Worm (Caenorhabditis elegans) whole organism, young adult: ENCODE results near the gene sucl-2.

Experiments used
- B0035.1 ChIP-seq: sonication (generic microtip); optimal IDR thresholded peaks from 2 replicates; lab custom pipeline; 2016; ENCODE audit warnings: missing genetic modification characterization, mild to moderate bottlenecking, missing compliant biosample characterization, missing genotype, missing genetic modification reagents
- B0336.3 ChIP-seq: fragments of 200-800 bp; sonication (Bioruptor generic); IDR thresholded peaks from 2 replicates; pipeline ENCODE4 v1.3.6; 2022; ENCODE audit warnings: missing genetic modification characterization, missing compliant biosample characterization
- F10E7.11 ChIP-seq: sonication (generic microtip); optimal IDR thresholded peaks from 2 replicates; lab custom pipeline; 2017; ENCODE audit warnings: mild to moderate bottlenecking, missing genetic modification characterization, moderate library complexity, missing compliant biosample characterization
- F23B12.7 ChIP-seq: sonication (generic microtip); optimal IDR thresholded peaks from 2 replicates; lab custom pipeline; 2017; ENCODE audit warnings: missing genetic modification characterization, mild to moderate bottlenecking, missing compliant biosample characterization, antibody characterized with exemption, moderate library complexity; ENCODE audit not compliant: insufficient read depth
- F37B4.10 ChIP-seq: fragments of 200-800 bp; sonication (Bioruptor generic); IDR thresholded peaks from 2 replicates; pipeline ENCODE4 v1.3.6; 2022; ENCODE audit warnings: missing genetic modification characterization, missing compliant biosample characterization
- F49E8.2 ChIP-seq: sonication (generic microtip); optimal IDR thresholded peaks from 3 replicates; lab custom pipeline; 2017; ENCODE audit warnings: missing genetic modification characterization, mild to moderate bottlenecking, missing compliant biosample characterization, antibody characterized with exemption, moderate library complexity; ENCODE audit not compliant: insufficient read depth
- F57A8.1 ChIP-seq: fragments of 200-800 bp; sonication (Bioruptor generic); optimal IDR thresholded peaks from 2 replicates; lab custom pipeline; 2018; ENCODE audit warnings: mild to moderate bottlenecking, missing genetic modification characterization, moderate library complexity, missing compliant biosample characterization
- Y53G8AR.9 ChIP-seq: fragments of 200-800 bp; sonication (Bioruptor generic); conservative IDR thresholded peaks from 2 replicates; pipeline ENCODE4 v1.3.6; 2022; ENCODE audit warnings: missing genetic modification reagents, missing genetic modification characterization, missing compliant biosample characterization
- ZK185.1 ChIP-seq: sonication (generic microtip); optimal IDR thresholded peaks from 2 replicates; lab custom pipeline; 2016; ENCODE audit warnings: mild to moderate bottlenecking, missing genetic modification characterization, missing compliant biosample characterization; ENCODE audit not compliant: poor library complexity, severe bottlenecking
- attf-3 ChIP-seq: fragments of 200-800 bp; sonication (Bioruptor generic); conservative IDR thresholded peaks from 2 replicates; pipeline ENCODE4 v1.3.6; 2022; ENCODE audit warnings: missing genetic modification reagents, missing genetic modification characterization, missing compliant biosample characterization
- attf-5 ChIP-seq: fragments of 200-800 bp; sonication (Bioruptor generic); optimal IDR thresholded peaks from 2 replicates; lab custom pipeline; 2018; ENCODE audit warnings: mild to moderate bottlenecking, missing genetic modification characterization, missing compliant biosample characterization
- chd-7 ChIP-seq: sonication (generic microtip); optimal IDR thresholded peaks from 2 replicates; lab custom pipeline; 2016; ENCODE audit warnings: mild to moderate bottlenecking, missing genetic modification characterization, moderate library complexity, missing compliant biosample characterization
- die-1 ChIP-seq: sonication (generic microtip); optimal IDR thresholded peaks from 2 replicates; lab custom pipeline; 2016; ENCODE audit warnings: missing genotype, mild to moderate bottlenecking, missing genetic modification characterization, missing compliant biosample characterization
- dox-1 ChIP-seq: fragments of 200-800 bp; sonication (Bioruptor generic); IDR thresholded peaks from 2 replicates; pipeline ENCODE4 v1.3.6; 2022; ENCODE audit warnings: missing genetic modification reagents, missing genetic modification characterization, missing compliant biosample characterization
- dpff-1 ChIP-seq: sonication (generic microtip); optimal IDR thresholded peaks from 2 replicates; lab custom pipeline; 2017; ENCODE audit warnings: mild to moderate bottlenecking, missing genetic modification characterization, missing compliant biosample characterization
- efl-1 ChIP-seq: fragments of 150-350 bp; optimal IDR thresholded peaks from 2 replicates; lab custom pipeline; 2014; ENCODE audit warnings: missing biosample characterization, missing genetic modification reagents, missing genetic modification characterization
- egl-44 ChIP-seq: fragments of 200-800 bp; sonication (Bioruptor generic); IDR thresholded peaks from 2 replicates; pipeline ENCODE4 v1.3.6; 2022; ENCODE audit warnings: missing genetic modification reagents, missing genetic modification characterization, missing compliant biosample characterization
- fkh-3 ChIP-seq: sonication (generic microtip); optimal IDR thresholded peaks from 2 replicates; lab custom pipeline; 2016; ENCODE audit warnings: mild to moderate bottlenecking, missing genetic modification characterization, missing compliant biosample characterization
- lag-1 ChIP-seq: fragments of 200-800 bp; sonication (Bioruptor generic); IDR thresholded peaks from 2 replicates; pipeline ENCODE4 v1.3.6; 2022; ENCODE audit warnings: missing genetic modification reagents, missing genetic modification characterization, missing compliant biosample characterization
- lin-26 ChIP-seq: fragments of 200-800 bp; sonication (Bioruptor generic); IDR thresholded peaks from 2 replicates; pipeline ENCODE4 v1.3.6; 2022; ENCODE audit warnings: missing genetic modification reagents, missing genetic modification characterization, missing compliant biosample characterization
- lin-35 ChIP-seq, 3 experiments: fragments of 150-350 bp in 2 of 3; sonication (generic microtip) in 1 of 3; optimal IDR thresholded peaks; 2 replicates each; lab custom pipeline; 2014 to 2018; ENCODE audit warnings: missing biosample characterization in 3 of 3, missing genetic modification characterization in 3 of 3, missing genetic modification reagents in 3 of 3
- lin-40 ChIP-seq: sonication (generic microtip); optimal IDR thresholded peaks from 2 replicates; lab custom pipeline; 2016; ENCODE audit warnings: missing genetic modification characterization, mild to moderate bottlenecking, missing compliant biosample characterization, missing genotype, missing genetic modification reagents
- lin-54 ChIP-seq: fragments of 200-800 bp; sonication (Bioruptor generic); optimal IDR thresholded peaks from 2 replicates; lab custom pipeline; 2018; ENCODE audit warnings: mild to moderate bottlenecking, missing genetic modification characterization, missing compliant biosample characterization
- lsl-1 ChIP-seq: fragments of 200-800 bp; sonication (Bioruptor generic); optimal IDR thresholded peaks from 2 replicates; lab custom pipeline; 2018; ENCODE audit warnings: mild to moderate bottlenecking, missing genetic modification characterization, moderate library complexity, missing compliant biosample characterization
- madf-8 ChIP-seq: fragments of 200-800 bp; sonication (Bioruptor generic); conservative IDR thresholded peaks from 2 replicates; pipeline ENCODE4 v1.3.6; 2022; ENCODE audit warnings: missing genetic modification reagents, missing genetic modification characterization, missing compliant biosample characterization
- mcd-1 ChIP-seq: fragments of 200-800 bp; sonication (Bioruptor generic); IDR thresholded peaks from 2 replicates; pipeline ENCODE4 v1.3.6; 2022; ENCODE audit warnings: missing genetic modification reagents, missing genetic modification characterization, missing compliant biosample characterization
- mel-28 ChIP-seq: sonication (generic microtip); optimal IDR thresholded peaks from 2 replicates; lab custom pipeline; 2016; ENCODE audit warnings: borderline replicate concordance, mild to moderate bottlenecking, missing genetic modification characterization, missing compliant biosample characterization
- nfyb-1 ChIP-seq: fragments of 200-800 bp; sonication (Bioruptor generic); IDR thresholded peaks from 2 replicates; pipeline ENCODE4 v1.3.6; 2022; ENCODE audit warnings: missing genetic modification reagents, missing genetic modification characterization, missing compliant biosample characterization
- nhr-80 ChIP-seq: sonication (generic microtip); optimal IDR thresholded peaks from 2 replicates; lab custom pipeline; 2016; ENCODE audit warnings: missing genetic modification characterization, missing compliant biosample characterization
- nhr-90 ChIP-seq: sonication (generic microtip); optimal IDR thresholded peaks from 2 replicates; lab custom pipeline; 2016; ENCODE audit warnings: missing genotype, mild to moderate bottlenecking, missing genetic modification characterization, missing compliant biosample characterization
- pbrm-1 ChIP-seq: fragments of 200-800 bp; sonication (Bioruptor generic); IDR thresholded peaks from 2 replicates; pipeline ENCODE4 v1.3.6; 2022; ENCODE audit warnings: missing genetic modification reagents, missing genetic modification characterization, missing compliant biosample characterization
- repo-1 ChIP-seq: sonication (generic microtip); optimal IDR thresholded peaks from 2 replicates; lab custom pipeline; 2017; ENCODE audit warnings: mild to moderate bottlenecking, missing genetic modification characterization, missing compliant biosample characterization
- sea-2 ChIP-seq: fragments of 200-800 bp; sonication (Bioruptor generic); IDR thresholded peaks from 2 replicates; pipeline ENCODE4 v1.3.6; 2022; ENCODE audit warnings: missing genetic modification characterization, missing compliant biosample characterization
- snpc-3.4 ChIP-seq: sonication (generic microtip); optimal IDR thresholded peaks from 2 replicates; lab custom pipeline; 2017; ENCODE audit warnings: missing genetic modification characterization, mild to moderate bottlenecking, missing compliant biosample characterization, antibody characterized with exemption, moderate library complexity, missing genotype, missing genetic modification reagents
- tbp1 ChIP-seq: fragments of 200-800 bp; sonication (Bioruptor generic); optimal IDR thresholded peaks from 2 replicates; lab custom pipeline; 2018; ENCODE audit warnings: mild to moderate bottlenecking, missing genetic modification characterization, missing compliant biosample characterization
- tbx-9 ChIP-seq: sonication (generic microtip); optimal IDR thresholded peaks from 2 replicates; lab custom pipeline; 2016; ENCODE audit warnings: borderline replicate concordance, missing genetic modification characterization, inconsistent platforms, missing compliant biosample characterization
- ztf-26 ChIP-seq: sonication (generic microtip); optimal IDR thresholded peaks from 2 replicates; lab custom pipeline; 2017; ENCODE audit warnings: missing genetic modification characterization, missing compliant biosample characterization
- ztf-28 ChIP-seq: fragments of 200-800 bp; sonication (Bioruptor generic); IDR thresholded peaks from 2 replicates; pipeline ENCODE4 v1.3.6; 2022; ENCODE audit warnings: missing genetic modification reagents, missing genetic modification characterization, missing compliant biosample characterization

The sucl-2 gene

DNA sequence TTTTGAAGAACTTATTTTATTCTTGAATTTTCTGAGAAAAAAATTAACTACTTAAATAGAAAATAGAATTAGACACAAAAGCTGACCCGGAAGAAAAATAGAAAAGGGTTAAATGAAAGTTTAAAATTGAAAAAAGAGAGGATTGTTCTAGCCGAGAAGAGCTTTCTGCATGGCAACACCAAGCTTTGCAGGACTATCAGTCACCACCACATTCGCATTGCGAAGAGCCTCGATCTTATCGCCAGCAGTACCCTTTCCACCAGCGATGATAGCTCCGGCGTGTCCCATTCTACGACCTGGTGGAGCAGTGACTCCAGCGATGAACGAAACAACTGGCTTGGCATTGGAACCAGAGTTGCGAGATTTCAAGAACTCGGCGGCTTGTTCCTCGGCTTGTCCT, 1.1 kb downstream of the sucl-2 start (continued):
- 0 out of 2 replicates have a peak, but pooled peaks have one; percentile 36 for TF ChIP-seq mcd-1 (GFP tag; lab: Robert Waterston, UW)
- 0 out of 2 replicates have a peak, but pooled peaks have one; percentile 57 for TF ChIP-seq ztf-28 (GFP tag; lab: Robert Waterston, UW)
- TF ChIP-seq dox-1 (GFP tag; lab: Robert Waterston, UW), result 0 out of 2 replicates have a peak, but pooled peaks have one; percentile 27
- TF ChIP-seq tbp1 (GFP tag; lab: Kevin White, UChicago), result no peak
- TF ChIP-seq die-1, result no peak
- TF ChIP-seq F10E7.11 (tag; lab: Kevin White, UChicago), result peak; percentile 20
- TF ChIP-seq egl-44 (GFP tag; lab: Robert Waterston, UW), result no peak

DNA sequence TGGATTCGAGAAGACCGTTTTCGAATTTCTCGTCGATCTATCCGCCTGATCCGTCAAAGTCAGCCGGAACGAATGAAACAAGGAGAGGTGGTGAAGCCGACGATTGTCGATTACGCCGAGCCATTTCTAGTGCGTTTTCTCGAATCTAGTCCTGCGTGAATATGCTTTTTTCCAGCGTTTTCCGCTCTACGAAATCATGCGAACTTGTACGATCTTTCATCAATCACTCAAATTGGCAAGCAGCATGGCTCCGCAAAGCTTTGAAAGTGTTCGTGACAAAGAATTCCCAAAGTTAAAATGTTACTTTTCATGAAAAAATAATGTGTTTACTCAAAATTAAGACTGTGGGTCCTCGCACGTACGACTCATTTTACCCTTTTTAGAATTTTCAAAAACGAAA, 4.3 kb downstream of the sucl-2 start:
- TF ChIP-seq lag-1 (0 out of 2 replicates have a peak, but pooled peaks have one; percentile 40), madf-8 (GFP tag; lab: Robert Waterston, UW) (no peak)

DNA sequence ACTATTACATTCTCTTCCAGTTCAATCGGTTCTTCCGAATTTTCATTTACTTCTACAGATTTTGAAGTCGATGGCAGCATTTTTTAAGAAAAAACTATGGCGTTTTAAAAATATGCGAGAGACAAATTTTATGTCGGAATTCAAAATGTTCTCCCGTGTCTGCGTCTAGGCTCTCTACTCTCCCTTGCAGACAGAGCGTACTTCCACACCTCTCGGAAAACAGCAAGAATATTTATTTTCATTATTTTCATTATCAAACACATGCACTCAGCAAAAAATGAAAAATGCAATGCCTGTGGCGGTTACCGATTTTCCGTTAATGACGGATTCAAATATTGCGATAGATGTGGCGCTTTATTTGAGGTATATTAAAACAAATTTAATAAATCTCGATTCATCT, 5.7 kb downstream of the sucl-2 start, which contains the start of the genes ztf-18 and F23H11.2:
TSS of gene ztf-18 (minus strand) at position 188 of the 400 bp plus-strand sequence.
TSS of gene F23H11.2 (plus strand) at position 223 of the 400 bp plus-strand sequence.
- TF ChIP-seq F37B4.10 (no peak), mel-28 (tag; lab: Kevin White, UChicago) (no peak), fkh-3 (tag; lab: Kevin White, UChicago) (no peak), lag-1 (no peak), F23B12.7 (tag; lab: Kevin White, UChicago) (no peak), repo-1 (tag; lab: Kevin White, UChicago) (no peak), dpff-1 (tag; lab: Kevin White, UChicago) (no peak), die-1 (no peak)

DNA sequence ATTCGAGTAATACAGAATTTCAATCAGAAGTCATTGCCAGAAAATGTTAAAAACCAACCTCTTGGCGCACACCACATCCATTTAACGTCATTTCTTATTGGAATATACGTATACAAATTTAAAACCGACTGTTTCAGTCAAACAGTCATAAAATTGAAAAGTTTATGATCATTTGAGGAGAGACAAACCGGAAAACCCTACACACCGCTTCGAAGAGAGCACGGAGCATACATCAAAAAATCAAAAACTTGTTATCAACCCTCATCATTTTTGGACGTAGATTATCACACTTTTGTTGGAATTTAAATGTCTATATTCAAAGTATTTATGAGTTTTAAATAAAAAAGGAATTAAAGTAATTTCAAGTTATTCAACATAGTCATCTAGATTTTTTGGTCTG, 10.2 kb downstream of the sucl-2 start, which contains the start of gene T24C4.10:
TSS of gene T24C4.10 (minus strand) at position 230 of the 400 bp plus-strand sequence.
- TF ChIP-seq ZK185.1 (tag; lab: Kevin White, UChicago), result no peak
- TF ChIP-seq snpc-3.4 (tag; lab: Kevin White, UChicago), result peak; percentile 27
- peak; percentile 76 for TF ChIP-seq nhr-80 (tag; lab: Kevin White, UChicago)
- TF ChIP-seq sea-2 (GFP tag; lab: Robert Waterston, UW), result no peak

DNA sequence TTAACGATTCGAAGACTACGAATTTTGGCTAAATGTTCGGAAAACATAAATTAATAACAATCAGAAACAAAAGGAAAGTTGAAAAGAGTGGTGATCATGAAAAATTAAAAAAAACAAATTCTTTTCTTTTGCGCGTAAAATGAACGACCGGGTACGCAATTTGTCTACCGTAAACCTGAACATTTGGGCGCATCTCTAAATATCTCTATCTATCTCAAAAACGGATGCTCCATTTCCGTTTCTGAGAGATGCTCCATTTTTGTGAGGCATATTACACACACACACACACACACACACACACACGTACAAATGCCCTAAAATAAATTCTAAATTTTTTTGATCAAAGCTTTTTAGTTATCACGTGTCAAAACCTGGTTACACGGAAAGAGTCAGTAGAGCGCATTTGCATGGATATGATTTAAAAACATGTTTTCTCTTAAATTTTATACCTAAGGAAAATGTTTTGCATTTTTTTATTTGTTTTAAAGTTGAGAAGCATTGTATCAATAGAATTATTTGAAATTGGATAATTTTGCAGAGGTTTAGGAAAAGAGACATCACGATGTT, 12.1 kb downstream of the sucl-2 start:
- TF ChIP-seq lin-26 (GFP tag; lab: Robert Waterston, UW) (no peak), B0035.1 (tag; lab: Kevin White, UChicago) (no peak), attf-5 (GFP tag; lab: Kevin White, UChicago) (peak; percentile 30), lsl-1 (GFP tag; lab: Kevin White, UChicago) (peak; percentile 64), efl-1 (GFP tag; lab: Kevin White, UChicago) (peak; percentile 10)

DNA sequence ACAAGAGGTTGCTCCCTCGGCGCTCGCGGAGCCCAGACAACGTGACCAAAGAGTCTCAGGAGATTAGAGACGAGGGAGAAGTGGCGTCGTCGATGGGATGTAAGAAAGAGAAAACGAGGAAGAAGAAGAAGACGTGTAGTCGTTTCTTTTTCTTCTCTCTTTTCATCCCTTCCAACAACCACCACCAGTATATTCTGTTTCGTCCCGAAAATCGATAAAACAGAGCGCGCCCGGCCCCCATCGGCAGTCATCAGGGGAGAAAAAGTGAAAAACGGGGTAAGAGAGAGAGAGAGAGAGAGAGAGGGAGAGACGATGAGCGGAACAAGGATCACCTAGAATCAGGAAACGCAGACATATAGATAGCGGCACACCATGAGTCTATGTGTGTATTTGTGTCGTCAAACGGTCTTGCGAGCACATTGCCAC, 13.3 kb downstream of the sucl-2 start:
- peak; percentile 41; the same call in 1 of the 2 replicates for TF ChIP-seq pbrm-1 (GFP tag; lab: Robert Waterston, UW)
- TF ChIP-seq mel-28 (tag; lab: Kevin White, UChicago), result no peak
- TF ChIP-seq lin-40 (tag; lab: Kevin White, UChicago), result peak; percentile 76
- 0 out of 2 replicates have a peak, but pooled peaks have one; percentile 26 for TF ChIP-seq attf-3 (GFP tag; lab: Robert Waterston, UW)
- peak; percentile 59; the same call in 1 of the 2 replicates for TF ChIP-seq dox-1 (GFP tag; lab: Robert Waterston, UW)
- TF ChIP-seq chd-7, result peak; percentile 45
- no peak for TF ChIP-seq F49E8.2
- 0 out of 2 replicates have a peak, but pooled peaks have one; percentile 53 for TF ChIP-seq nfyb-1 (GFP tag; lab: Robert Waterston, UW)
- peak; percentile 9 for TF ChIP-seq nhr-90 (tag; lab: Kevin White, UChicago)
- peak; percentile 38; the same call in 1 of the 2 replicates for TF ChIP-seq B0336.3 (GFP tag; lab: Robert Waterston, UW)
- TF ChIP-seq lin-35 (GFP tag; optimal IDR thresholded peaks at IDR 0.05; lab: Kevin White, UChicago), result peak in 1 of 3 experiments; percentile 41
- TF ChIP-seq ztf-26 (tag; lab: Kevin White, UChicago), result peak; percentile 56
- 0 out of 2 replicates have a peak, but pooled peaks have one; percentile 30 for TF ChIP-seq Y53G8AR.9 (GFP tag; lab: Robert Waterston, UW)
- no peak for TF ChIP-seq F57A8.1 (GFP tag; lab: Kevin White, UChicago)
- TF ChIP-seq tbx-9 (tag; lab: Kevin White, UChicago), result no peak
- TF ChIP-seq lin-54 (GFP tag; lab: Kevin White, UChicago), result peak; percentile 18
